Worm (Caenorhabditis elegans) whole organism, L2 larva: ENCODE measurements around the gene Y44A6D.1.
A peak's percentile ranks its signal among the peaks of the same experiment; 100 is the strongest.

Source experiments
- C34F6.9 ChIP-seq: fragments of 150-350 bp; optimal IDR thresholded peaks from 2 replicates; lab custom pipeline; 2014; ENCODE audit warnings: missing biosample characterization, missing genetic modification characterization
- F13H6.1 ChIP-seq: sonication (generic microtip); optimal IDR thresholded peaks from 2 replicates; lab custom pipeline; 2016; ENCODE audit warnings: missing genetic modification characterization, missing compliant biosample characterization
- R02D3.7 ChIP-seq: fragments of 150-350 bp; optimal IDR thresholded peaks from 2 replicates; lab custom pipeline; 2014; ENCODE audit warnings: missing biosample characterization, missing genetic modification characterization
- Y55F3AM.14 ChIP-seq: fragments of 200-800 bp; sonication (Bioruptor generic); optimal IDR thresholded peaks from 2 replicates; lab custom pipeline; 2018; ENCODE audit warnings: mild to moderate bottlenecking, missing genetic modification characterization, missing compliant biosample characterization
- ZK546.5 ChIP-seq: sonication (generic microtip); optimal IDR thresholded peaks from 2 replicates; lab custom pipeline; 2017; ENCODE audit warnings: missing biosample characterization, missing genetic modification characterization
- alr-1 ChIP-seq: fragments of 150-350 bp; optimal IDR thresholded peaks from 2 replicates; lab custom pipeline; 2014; ENCODE audit warnings: missing biosample characterization, missing genetic modification characterization
- ama-1 ChIP-seq: fragments of 150-350 bp; optimal IDR thresholded peaks from 2 replicates; lab custom pipeline; 2018; ENCODE audit warnings: inconsistent platforms
- blmp-1 ChIP-seq: sonication (generic microtip); optimal IDR thresholded peaks from 2 replicates; lab custom pipeline; 2017; ENCODE audit warnings: missing genetic modification characterization, mild to moderate bottlenecking, missing compliant biosample characterization, antibody characterized with exemption, moderate library complexity; ENCODE audit not compliant: insufficient read depth
- ceh-16 ChIP-seq: fragments of 150-350 bp; optimal IDR thresholded peaks from 2 replicates; lab custom pipeline; 2014; ENCODE audit warnings: missing biosample characterization, missing genetic modification characterization
- ceh-82 ChIP-seq: fragments of 150-350 bp; optimal IDR thresholded peaks from 2 replicates; lab custom pipeline; 2014; ENCODE audit warnings: missing biosample characterization, missing genetic modification characterization
- crh-2 ChIP-seq: sonication (generic microtip); optimal IDR thresholded peaks from 2 replicates; lab custom pipeline; 2017; ENCODE audit warnings: missing biosample characterization, missing genetic modification characterization
- dmd-4 ChIP-seq: sonication (generic microtip); optimal IDR thresholded peaks from 2 replicates; lab custom pipeline; 2017; ENCODE audit warnings: missing biosample characterization, missing genetic modification characterization
- egl-27 ChIP-seq: sonication (generic microtip); optimal IDR thresholded peaks from 3 replicates; lab custom pipeline; 2017; ENCODE audit warnings: missing biosample characterization, missing genetic modification reagents, missing genetic modification characterization
- elt-3 ChIP-seq: sonication (generic microtip); optimal IDR thresholded peaks from 2 replicates; lab custom pipeline; 2017; ENCODE audit warnings: missing biosample characterization, missing genetic modification characterization
- fos-1 ChIP-seq: fragments of 150-350 bp; optimal IDR thresholded peaks from 2 replicates; lab custom pipeline; 2014; ENCODE audit warnings: missing biosample characterization, missing genetic modification characterization
- lin-11 ChIP-seq: fragments of 150-350 bp; sonication (generic microtip); optimal IDR thresholded peaks from 2 replicates; lab custom pipeline; 2014; ENCODE audit warnings: missing biosample characterization, missing genetic modification characterization, inconsistent platforms, mixed read lengths
- lin-13 ChIP-seq: fragments of 150-350 bp; optimal IDR thresholded peaks from 2 replicates; lab custom pipeline; 2014; ENCODE audit warnings: missing biosample characterization, missing genetic modification reagents, missing genetic modification characterization
- lin-39 ChIP-seq: fragments of 150-350 bp; optimal IDR thresholded peaks from 2 replicates; lab custom pipeline; 2014; ENCODE audit warnings: missing biosample characterization, missing genetic modification reagents, missing genetic modification characterization
- lsy-2 ChIP-seq, 2 experiments: fragments of 150-350 bp in 1 of 2; sonication (generic microtip) in 1 of 2; optimal IDR thresholded peaks; 2 replicates each; lab custom pipeline; 2014 to 2017; ENCODE audit warnings: missing biosample characterization in 2 of 2, missing genetic modification characterization in 2 of 2
- mab-5 ChIP-seq: fragments of 150-350 bp; optimal IDR thresholded peaks from 2 replicates; lab custom pipeline; 2014; ENCODE audit warnings: missing biosample characterization, missing genetic modification characterization
- mdl-1 ChIP-seq, 2 experiments: fragments of 150-350 bp in 1 of 2; sonication (generic microtip) in 1 of 2; optimal IDR thresholded peaks; 2 replicates each; lab custom pipeline; 2017; ENCODE audit warnings: missing biosample characterization in 2 of 2, missing genetic modification characterization in 2 of 2
- nhr-10 ChIP-seq: sonication (generic microtip); optimal IDR thresholded peaks from 2 replicates; lab custom pipeline; 2017; ENCODE audit warnings: missing biosample characterization, missing genetic modification characterization
- nhr-11 ChIP-seq: fragments of 150-350 bp; optimal IDR thresholded peaks from 2 replicates; lab custom pipeline; 2014; ENCODE audit warnings: missing biosample characterization, missing genetic modification characterization
- nhr-129 ChIP-seq: fragments of 150-350 bp; optimal IDR thresholded peaks from 2 replicates; lab custom pipeline; 2014; ENCODE audit warnings: missing biosample characterization, missing genetic modification characterization
- nhr-21 ChIP-seq: fragments of 150-350 bp; optimal IDR thresholded peaks from 2 replicates; lab custom pipeline; 2014; ENCODE audit warnings: missing biosample characterization, missing genetic modification characterization
- nhr-25 ChIP-seq: fragments of 150-350 bp; sonication (generic microtip); optimal IDR thresholded peaks from 3 replicates; lab custom pipeline; 2014; ENCODE audit warnings: missing biosample characterization, missing genetic modification characterization
- nhr-6 ChIP-seq: fragments of 150-350 bp; optimal IDR thresholded peaks from 2 replicates; lab custom pipeline; 2014; ENCODE audit warnings: missing biosample characterization, missing genetic modification characterization
- nhr-77 ChIP-seq: fragments of 150-350 bp; optimal IDR thresholded peaks from 2 replicates; lab custom pipeline; 2014; ENCODE audit warnings: missing biosample characterization, missing genetic modification characterization
- sem-4 ChIP-seq: fragments of 150-350 bp; optimal IDR thresholded peaks from 2 replicates; lab custom pipeline; 2014; ENCODE audit warnings: missing biosample characterization, missing genetic modification reagents, missing genetic modification characterization
- sma-3 ChIP-seq: sonication (generic microtip); optimal IDR thresholded peaks from 2 replicates; lab custom pipeline; 2016; ENCODE audit warnings: missing genetic modification reagents, missing genetic modification characterization, missing compliant biosample characterization
- sma-9 ChIP-seq, 2 experiments: fragments of 150-350 bp in 1 of 2; sonication (generic microtip) in 1 of 2; optimal IDR thresholded peaks; 2 replicates each; lab custom pipeline; 2014 to 2016; ENCODE audit warnings: missing genetic modification characterization in 2 of 2, mild to moderate bottlenecking in 1 of 2, missing biosample characterization in 1 of 2, missing compliant biosample characterization in 1 of 2, missing genetic modification reagents in 1 of 2, moderate library complexity in 1 of 2
- snpc-4 ChIP-seq: fragments of 150-350 bp; optimal IDR thresholded peaks from 2 replicates; lab custom pipeline; 2014; ENCODE audit warnings: missing biosample characterization, missing genetic modification characterization
- unc-39 ChIP-seq: fragments of 150-350 bp; optimal IDR thresholded peaks from 2 replicates; lab custom pipeline; 2014; ENCODE audit warnings: missing biosample characterization, missing genetic modification characterization
- unc-55 ChIP-seq: fragments of 150-350 bp; sonication (generic microtip); optimal IDR thresholded peaks from 3 replicates; lab custom pipeline; 2014; ENCODE audit warnings: missing biosample characterization, missing genetic modification reagents, missing genetic modification characterization
- zag-1 ChIP-seq: fragments of 150-350 bp; optimal IDR thresholded peaks from 2 replicates; lab custom pipeline; 2014; ENCODE audit warnings: missing biosample characterization, missing genetic modification characterization
- ztf-1 ChIP-seq: fragments of 200-800 bp; sonication (Bioruptor generic); conservative IDR thresholded peaks from 2 replicates; pipeline ENCODE4 v1.3.6; 2022; ENCODE audit warnings: missing genetic modification characterization, missing compliant biosample characterization
- ztf-4 ChIP-seq: fragments of 150-350 bp; optimal IDR thresholded peaks from 2 replicates; lab custom pipeline; 2014; ENCODE audit warnings: missing biosample characterization, missing genetic modification characterization

Y44A6D.1 gene

ce11 chrV:20789105-20789504, 728 bp downstream of the Y44A6D.1 start, which contains the start of gene tpan-1:
Gene tpan-1 (plus strand): TSS chrV:20789502.
- TF ChIP-seq F13H6.1 (tag; lab: Kevin White, UChicago), result peak; percentile 53
- TF ChIP-seq egl-27 (tag; lab: Kevin White, UChicago), result peak; percentile 16
- TF ChIP-seq nhr-129 (tag; lab: Kevin White, UChicago), result peak; percentile 64
- no peak for TF ChIP-seq ceh-82
- no peak for TF ChIP-seq unc-39 (tag; lab: Kevin White, UChicago)
- no peak for TF ChIP-seq lin-39 (tag; lab: Kevin White, UChicago)
- TF ChIP-seq mdl-1 (tag; optimal IDR thresholded peaks at IDR 0.05; lab: Kevin White, UChicago), result peak in 1 of 2 experiments; percentile 73
- TF ChIP-seq ztf-1 (GFP tag; lab: Robert Waterston, UW), result 0 out of 2 replicates have a peak, but pooled peaks have one; percentile 79
- peak; percentile 75 for TF ChIP-seq lin-11 (tag; lab: Kevin White, UChicago)
- peak; percentile 36 for TF ChIP-seq sem-4 (tag; lab: Kevin White, UChicago)
- TF ChIP-seq dmd-4 (tag; lab: Kevin White, UChicago), result no peak
- no peak for TF ChIP-seq nhr-25 (tag; lab: Kevin White, UChicago)
- TF ChIP-seq Y55F3AM.14 (GFP tag; lab: Kevin White, UChicago), result peak; percentile 91
- TF ChIP-seq zag-1, result peak; percentile 85
- TF ChIP-seq crh-2 (tag; lab: Kevin White, UChicago), result peak; percentile 76
- peak; percentile 22 for TF ChIP-seq mab-5 (tag; lab: Kevin White, UChicago)
- TF ChIP-seq C34F6.9, result peak; percentile 75
- peak; percentile 29 to 57 for TF ChIP-seq lsy-2 (tag; optimal IDR thresholded peaks at IDR 0.05; lab: Kevin White, UChicago)
- TF ChIP-seq unc-55 (GFP tag; lab: Kevin White, UChicago), result peak; percentile 90

ce11 chrV:20785848-20786225, 4.0 kb downstream of the Y44A6D.1 start:
- no peak for TF ChIP-seq alr-1
- no peak for TF ChIP-seq crh-2 (tag; lab: Kevin White, UChicago)
- TF ChIP-seq unc-55 (GFP tag; lab: Kevin White, UChicago), result no peak

- TF ChIP-seq ztf-4 (tag; lab: Kevin White, UChicago) (peak; percentile 38), nhr-21 (tag; lab: Kevin White, UChicago) (peak; percentile 23), ceh-82 (no peak), ztf-1 (GFP tag; lab: Robert Waterston, UW) (no peak), C34F6.9 (peak; percentile 15), lsy-2 (tag; optimal IDR thresholded peaks at IDR 0.05; lab: Kevin White, UChicago) (peak; percentile 11 to 19), nhr-25 (tag; lab: Kevin White, UChicago) (peak; percentile 45)
These were observed 4.6 kb downstream of the Y44A6D.1 start for ce11 chrV:20785050-20785847.

- TF ChIP-seq blmp-1 (tag; lab: Kevin White, UChicago), result no peak
- no peak for TF ChIP-seq nhr-77
- TF ChIP-seq R02D3.7 (tag; lab: Kevin White, UChicago), result no peak
- no peak for TF ChIP-seq ZK546.5
- no peak for TF ChIP-seq ceh-16 (tag; lab: Kevin White, UChicago)
- TF ChIP-seq alr-1, result no peak
- no peak for TF ChIP-seq nhr-25 (tag; lab: Kevin White, UChicago)
- no peak for TF ChIP-seq elt-3 (tag; lab: Kevin White, UChicago)
- no peak for TF ChIP-seq sem-4 (tag; lab: Kevin White, UChicago)
- no peak for TF ChIP-seq zag-1
- no peak for TF ChIP-seq crh-2 (tag; lab: Kevin White, UChicago)
These were observed 6.2 kb downstream of the Y44A6D.1 start for ce11 chrV:20783642-20784041.

ce11 chrV:20782188-20782587, 7.6 kb downstream of the Y44A6D.1 start:
- TF ChIP-seq sem-4 (tag; lab: Kevin White, UChicago), result peak; percentile 85
- TF ChIP-seq sma-3 (GFP tag; lab: Kevin White, UChicago), result no peak
- TF ChIP-seq nhr-129 (tag; lab: Kevin White, UChicago), result peak; percentile 82
- no peak for TF ChIP-seq nhr-11 (tag; lab: Kevin White, UChicago)
- TF ChIP-seq ztf-4 (tag; lab: Kevin White, UChicago), result peak; percentile 49
- TF ChIP-seq C34F6.9, result peak; percentile 59
- no peak for TF ChIP-seq dmd-4 (tag; lab: Kevin White, UChicago)
- TF ChIP-seq nhr-10 (tag; lab: Kevin White, UChicago), result no peak
- peak; percentile 63 to 88 for TF ChIP-seq mdl-1 (tag; optimal IDR thresholded peaks at IDR 0.05; lab: Kevin White, UChicago)
- peak; percentile 38 for TF ChIP-seq snpc-4 (tag; lab: Kevin White, UChicago)
- TF ChIP-seq egl-27 (tag; lab: Kevin White, UChicago), result peak; percentile 14
- peak; percentile 97 for TF ChIP-seq unc-55 (GFP tag; lab: Kevin White, UChicago)
- TF ChIP-seq zag-1, result peak; percentile 91
- peak; percentile 84 for TF ChIP-seq sma-9 (GFP tag; optimal IDR thresholded peaks at IDR 0.05; lab: Kevin White, UChicago)
- TF ChIP-seq sma-9 (tag; optimal IDR thresholded peaks at IDR 0.05; lab: Kevin White, UChicago), result no peak
- peak; percentile 42 for TF ChIP-seq ama-1 (lab: Kevin White, UChicago)
- TF ChIP-seq lin-13 (GFP tag; lab: Kevin White, UChicago), result peak; percentile 46
- TF ChIP-seq nhr-25 (tag; lab: Kevin White, UChicago), result no peak
- TF ChIP-seq lin-11 (tag; lab: Kevin White, UChicago), result no peak
- TF ChIP-seq nhr-6 (tag; lab: Kevin White, UChicago), result peak; percentile 44
- peak; percentile 82 for TF ChIP-seq crh-2 (tag; lab: Kevin White, UChicago)
- peak in 1 of 2 experiments; percentile 78 for TF ChIP-seq lsy-2 (tag; optimal IDR thresholded peaks at IDR 0.05; lab: Kevin White, UChicago)
- peak; percentile 14 for TF ChIP-seq fos-1 (tag; lab: Kevin White, UChicago)
- peak; percentile 69 for TF ChIP-seq F13H6.1 (tag; lab: Kevin White, UChicago)
